Worm (Caenorhabditis elegans): Measurements from ENCODE around the gene Y43B11AL.1.

ce11 chrIV:7111354-7111753, 46.2 kb downstream of the Y43B11AL.1 start, which contains the start of the genes ZC477.7 and ssq-3:
- TF ChIP-seq him-1 (tag; optimal IDR thresholded peaks at IDR 0.05) (no peak), W03F9.2 (tag; optimal IDR thresholded peaks at IDR 0.05) (no peak), dao-5 (tag; optimal IDR thresholded peaks at IDR 0.05) (no peak)
